Fruit fly (Drosophila melanogaster) whole organism, wandering third instar larva: ENCODE measurements around the gene CG5282.

Source experiments
- CrebA ChIP-seq: fragments of 200-800 bp; sonication (Bioruptor generic); optimal IDR thresholded peaks from 2 replicates; lab custom pipeline; 2016; ENCODE audit warnings: missing biosample characterization, mild to moderate bottlenecking, missing genetic modification characterization, borderline replicate concordance
- Hr83 ChIP-seq: fragments of 200-300 bp; sonication (Bioruptor generic); optimal IDR thresholded peaks from 2 replicates; lab custom pipeline; 2016; ENCODE audit warnings: missing biosample characterization, mild to moderate bottlenecking, missing genetic modification characterization, moderate library complexity; ENCODE audit not compliant: poor library complexity, severe bottlenecking
- Myc ChIP-seq: fragments of >200 bp; optimal IDR thresholded peaks from 2 replicates; lab custom pipeline; 2017
- OdsH ChIP-seq: fragments of 200-800 bp; sonication (Bioruptor generic); optimal IDR thresholded peaks from 2 replicates; lab custom pipeline; 2016; ENCODE audit warnings: missing biosample characterization, mild to moderate bottlenecking, missing genetic modification characterization
- Vsx2 ChIP-seq: fragments of 200-300, 225-300 bp; sonication (Bioruptor generic); optimal IDR thresholded peaks from 2 replicates; lab custom pipeline; 2018; ENCODE audit warnings: missing biosample characterization, missing genetic modification characterization; ENCODE audit not compliant: partially characterized antibody
- br ChIP-seq: fragments of 200-800 bp; sonication (Bioruptor generic); optimal IDR thresholded peaks from 2 replicates; lab custom pipeline; 2016; ENCODE audit warnings: missing biosample characterization, missing genetic modification characterization
- fru ChIP-seq: fragments of 200-800 bp; sonication (Bioruptor generic); optimal IDR thresholded peaks from 3 replicates; lab custom pipeline; 2016; ENCODE audit warnings: missing biosample characterization, mild to moderate bottlenecking, missing genetic modification characterization
- h ChIP-seq: fragments of 200-800 bp; sonication (Bioruptor generic); optimal IDR thresholded peaks from 3 replicates; lab custom pipeline; 2016; ENCODE audit warnings: missing biosample characterization, mild to moderate bottlenecking, missing genetic modification characterization
- lola ChIP-seq: fragments of >200 bp; optimal IDR thresholded peaks from 2 replicates; lab custom pipeline; 2017; ENCODE audit warnings: missing biosample characterization, missing genetic modification characterization
- pan ChIP-seq: fragments of >200 bp; optimal IDR thresholded peaks from 2 replicates; lab custom pipeline; 2017
- rgr ChIP-seq: fragments of 200-800 bp; sonication (Bioruptor generic); optimal IDR thresholded peaks from 3 replicates; lab custom pipeline; 2016; ENCODE audit warnings: missing biosample characterization, mild to moderate bottlenecking, missing genetic modification characterization

DNA sequence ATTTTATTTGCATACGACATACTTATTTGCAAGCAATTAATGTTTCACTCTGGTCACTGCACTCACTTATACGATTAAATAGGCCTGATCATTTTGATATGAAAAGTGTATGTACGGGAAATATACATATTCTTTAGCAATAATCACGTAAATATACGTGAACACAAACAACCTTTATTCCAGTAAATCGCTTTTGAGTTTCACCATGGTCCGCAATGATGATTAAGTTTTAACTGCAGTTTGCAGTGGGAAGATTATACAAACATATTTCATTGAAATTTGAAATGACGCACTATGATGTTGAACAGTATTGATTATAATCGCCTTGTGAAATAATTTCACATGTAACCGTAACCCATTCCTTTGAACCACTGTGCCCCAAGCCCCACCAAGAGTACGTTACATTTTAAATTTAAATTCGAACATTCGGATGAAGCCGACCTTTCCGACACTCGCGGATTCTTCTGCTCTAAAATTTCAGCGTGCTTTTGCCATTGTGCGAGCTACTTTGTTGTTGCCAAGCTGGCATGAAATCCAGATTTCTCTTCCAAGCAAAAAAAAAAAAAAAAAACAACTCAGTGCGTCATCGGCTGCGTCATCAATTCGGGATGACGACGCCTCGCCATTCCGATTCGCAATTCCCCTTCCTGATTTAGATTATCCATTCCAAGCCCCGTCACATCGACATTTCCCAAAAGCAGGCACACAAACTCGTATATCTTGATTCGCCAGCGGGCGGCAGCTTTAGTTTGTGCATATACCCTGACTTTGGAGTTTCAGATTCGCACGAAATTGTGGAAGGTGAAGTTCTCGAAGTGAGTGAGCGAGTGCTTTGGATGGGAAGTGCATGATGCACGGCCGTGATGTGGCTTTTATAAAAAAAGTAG is 22.1 kb downstream of the CG5282 start:
- TF ChIP-seq Vsx2 (GFP tag; lab: Kevin White, UChicago) (peak; percentile 57), CrebA (GFP tag; lab: Kevin White, UChicago) (peak; percentile 35), Hr83 (GFP tag; lab: Kevin White, UChicago) (peak; percentile 9), pan (lab: Kevin White, UChicago) (no peak), lola (GFP tag; lab: Kevin White, UChicago) (no peak), OdsH (GFP tag; lab: Kevin White, UChicago) (peak; percentile 2), fru (GFP tag; lab: Kevin White, UChicago) (peak; percentile 55), h (peak; percentile 50), br (GFP tag; lab: Kevin White, UChicago) (no peak), rgr (GFP tag; lab: Kevin White, UChicago) (peak; percentile 20), Myc (lab: Kevin White, UChicago) (no peak)
